Fruit fly (Drosophila melanogaster): ENCODE measurements around the gene CG15743.

CG15743 gene

DNA sequence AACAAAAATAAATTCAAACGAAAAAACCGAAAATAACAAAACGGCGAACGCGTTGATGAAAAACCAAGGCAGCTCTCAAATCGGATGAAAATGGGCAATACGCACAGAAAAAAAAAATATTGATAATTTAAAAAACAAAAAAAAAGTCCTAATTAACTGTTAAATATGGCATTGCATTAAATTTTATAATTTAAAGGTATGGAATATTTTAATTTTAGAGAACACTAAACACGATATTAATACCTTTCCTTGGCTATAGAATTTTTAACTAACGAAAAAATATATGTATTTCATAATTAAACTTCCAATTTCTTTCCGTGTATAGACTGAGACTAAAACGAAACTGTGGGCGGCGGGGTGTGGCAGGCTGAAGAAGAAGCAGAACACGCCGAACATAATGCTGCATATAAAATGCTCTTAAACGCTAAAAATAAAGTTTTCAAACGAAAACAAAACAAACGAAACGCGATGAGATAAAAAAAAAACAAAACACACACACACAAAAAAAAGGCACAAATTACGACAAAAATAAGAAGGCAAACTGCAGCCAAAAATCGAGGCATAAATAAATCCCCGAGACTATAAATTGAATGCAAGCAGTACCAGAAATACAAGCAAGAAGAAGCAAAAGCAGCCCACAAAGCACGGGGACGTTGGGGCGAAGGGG, 10.9 kb upstream of the CG15743 start (continued):
- TF ChIP-seq CG2678 (tag; optimal IDR thresholded peaks at IDR 0.05): peak; percentile 88
- TF ChIP-seq Trl (optimal IDR thresholded peaks at IDR 0.05): no peak
- no peak for TF ChIP-seq Trl (GFP tag; optimal IDR thresholded peaks at IDR 0.05)
- TF ChIP-seq mld (GFP tag; IDR thresholded peaks at IDR 0.05; ENCODE audit: partially characterized antibody): no peak
- no peak for TF ChIP-seq CG31365 (tag; optimal IDR thresholded peaks at IDR 0.05)
- TF ChIP-seq CG12155 (GFP tag; optimal IDR thresholded peaks at IDR 0.05): peak; percentile 25
- peak; percentile 49 for TF ChIP-seq CG1602 (GFP tag; optimal IDR thresholded peaks at IDR 0.05)
- TF ChIP-seq CG33213 (GFP tag; optimal IDR thresholded peaks at IDR 0.05): no peak
- TF ChIP-seq CG11247 (GFP tag; IDR thresholded peaks at IDR 0.05): no peak
- no peak for TF ChIP-seq CG2129 (GFP tag; IDR thresholded peaks at IDR 0.05; ENCODE audit: partially characterized antibody)
- no peak for TF ChIP-seq CG11398 (GFP tag; optimal IDR thresholded peaks at IDR 0.05)
- peak; percentile 46 for TF ChIP-seq vvl (GFP tag; IDR thresholded peaks at IDR 0.05)
- TF ChIP-seq unpg (GFP tag; optimal IDR thresholded peaks at IDR 0.05): peak; percentile 71
- peak; percentile 63 for TF ChIP-seq Ptx1 (GFP tag; IDR thresholded peaks at IDR 0.05)
- 0 out of 2 replicates have a peak, but pooled peaks have one; percentile 16 for TF ChIP-seq CG14667 (GFP tag; IDR thresholded peaks at IDR 0.05)
- peak; percentile 49 for TF ChIP-seq Drgx (GFP tag; IDR thresholded peaks at IDR 0.05)
- no peak for TF ChIP-seq TFAM (GFP tag; optimal IDR thresholded peaks at IDR 0.05)
- TF ChIP-seq CG7745 (tag; optimal IDR thresholded peaks at IDR 0.05): no peak
- no peak for TF ChIP-seq CG16779 (GFP tag; IDR thresholded peaks at IDR 0.05)
- peak; percentile 15; the same call in 1 of the 2 replicates for TF ChIP-seq CG14014 (GFP tag; IDR thresholded peaks at IDR 0.05)
- TF ChIP-seq Meics (GFP tag; optimal IDR thresholded peaks at IDR 0.05): peak; percentile 58
- TF ChIP-seq br (optimal IDR thresholded peaks at IDR 0.05): no peak
- no peak for TF ChIP-seq CG6272 (GFP tag; IDR thresholded peaks at IDR 0.05)
- no peak for TF ChIP-seq Adf1 (GFP tag; IDR thresholded peaks at IDR 0.05)
- TF ChIP-seq sisA (GFP tag; IDR thresholded peaks at IDR 0.05): peak; percentile 57
- peak; percentile 72 for TF ChIP-seq fd96Cb (tag; optimal IDR thresholded peaks at IDR 0.05)
- no peak for TF ChIP-seq CG11456 (GFP tag; IDR thresholded peaks at IDR 0.05)
- peak; percentile 43; the same call in 1 of the 2 replicates for TF ChIP-seq CG3847 (GFP tag; IDR thresholded peaks at IDR 0.05)
- no peak; the same call in 1 of the 2 replicates for TF ChIP-seq Rfx (GFP tag; IDR thresholded peaks at IDR 0.05)
- no peak for TF ChIP-seq pfk (GFP tag; optimal IDR thresholded peaks at IDR 0.05)
- no peak for TF ChIP-seq Doc2 (GFP tag; IDR thresholded peaks at IDR 0.05)
- TF ChIP-seq CG6791 (GFP tag; IDR thresholded peaks at IDR 0.05; ENCODE audit: partially characterized antibody): no peak
- TF ChIP-seq CG4360 (GFP tag; IDR thresholded peaks at IDR 0.05): no peak
- TF ChIP-seq Lpt (GFP tag; optimal IDR thresholded peaks at IDR 0.05): no peak
- TF ChIP-seq fd102C (GFP tag; optimal IDR thresholded peaks at IDR 0.05): no peak
- no peak; the same call in 1 of the 2 replicates for TF ChIP-seq CG32767 (GFP tag; IDR thresholded peaks at IDR 0.05)
- no peak for TF ChIP-seq Ets97D (GFP tag; optimal IDR thresholded peaks at IDR 0.05)
- no peak for TF ChIP-seq crp (GFP tag; optimal IDR thresholded peaks at IDR 0.05)
- no peak for TF ChIP-seq CG2889 (GFP tag; IDR thresholded peaks at IDR 0.05)
- no peak for TF ChIP-seq CG8944 (GFP tag; optimal IDR thresholded peaks at IDR 0.05)
- TF ChIP-seq Neu2 (GFP tag; optimal IDR thresholded peaks at IDR 0.05; ENCODE audit: borderline replicate concordance): no peak
- no peak for TF ChIP-seq CG17612 (GFP tag; IDR thresholded peaks at IDR 0.05)
- peak; percentile 40; the same call in 1 of the 2 replicates for TF ChIP-seq Awh (GFP tag; IDR thresholded peaks at IDR 0.05)
- TF ChIP-seq CG10147 (GFP tag; optimal IDR thresholded peaks at IDR 0.05): peak; percentile 40
- no peak for TF ChIP-seq CG15479 (GFP tag; optimal IDR thresholded peaks at IDR 0.05)
- TF ChIP-seq hb (GFP tag; IDR thresholded peaks at IDR 0.05; ENCODE audit: partially characterized antibody): no peak
- TF ChIP-seq Antp (GFP tag; optimal IDR thresholded peaks at IDR 0.05): no peak
- no peak for TF ChIP-seq Doc3 (GFP tag; IDR thresholded peaks at IDR 0.05; ENCODE audit: partially characterized antibody)
- TF ChIP-seq usp (GFP tag; optimal IDR thresholded peaks at IDR 0.05): no peak
- TF ChIP-seq CG12942 (GFP tag; optimal IDR thresholded peaks at IDR 0.05): no peak
- TF ChIP-seq nau (GFP tag; optimal IDR thresholded peaks at IDR 0.05): no peak

All from whole organism, embryonic.